Worm (Caenorhabditis elegans) whole organism, L1 larva: Measurements from ENCODE around the gene srh-154.
A peak's percentile ranks its signal among the peaks of the same experiment; 100 is the strongest.

ENCODE experiments used
- C04F5.9 ChIP-seq: sonication (generic microtip); optimal IDR thresholded peaks from 2 replicates; lab custom pipeline; 2016; ENCODE audit warnings: missing genetic modification characterization, missing compliant biosample characterization
- C16A3.4 ChIP-seq: fragments of 150-350 bp; optimal IDR thresholded peaks from 2 replicates; lab custom pipeline; 2014; ENCODE audit warnings: missing biosample characterization, missing genetic modification characterization
- F16B12.6 ChIP-seq: fragments of 150-350 bp; optimal IDR thresholded peaks from 2 replicates; lab custom pipeline; 2014; ENCODE audit warnings: missing biosample characterization, missing genetic modification characterization
- alr-1 ChIP-seq: fragments of 200-800 bp; sonication (Bioruptor generic); optimal IDR thresholded peaks from 2 replicates; lab custom pipeline; 2018; ENCODE audit warnings: borderline replicate concordance, mild to moderate bottlenecking, missing genetic modification characterization, missing compliant biosample characterization
- ceh-8 ChIP-seq: fragments of 200-800 bp; sonication (Bioruptor generic); optimal IDR thresholded peaks from 2 replicates; lab custom pipeline; 2018; ENCODE audit warnings: mild to moderate bottlenecking, missing genetic modification characterization, moderate library complexity, missing compliant biosample characterization
- dpl-1 ChIP-seq, 3 experiments: fragments of 150-350 bp in 2 of 3; sonication (generic microtip) in 1 of 3; optimal IDR thresholded peaks; 2 replicates each; lab custom pipeline; 2014 to 2017; ENCODE audit warnings: missing biosample characterization in 3 of 3, missing genetic modification characterization in 3 of 3, missing genetic modification reagents in 3 of 3
- dsc-1 ChIP-seq: sonication (generic microtip); optimal IDR thresholded peaks from 2 replicates; lab custom pipeline; 2016; ENCODE audit warnings: mild to moderate bottlenecking, missing genetic modification characterization, missing compliant biosample characterization
- efl-1 ChIP-seq, 4 experiments: fragments of 150-350 bp; optimal IDR thresholded peaks in 3 of 4; peaks in 1 of 4; 1 replicate in 1 of 4; 2 replicates in 3 of 4; lab custom pipeline; 2014; ENCODE audit warnings: missing biosample characterization in 2 of 4, missing genetic modification characterization in 2 of 4, missing genetic modification reagents in 2 of 4
- efl-3 ChIP-seq: fragments of 200-800 bp; sonication (Bioruptor generic); optimal IDR thresholded peaks from 2 replicates; lab custom pipeline; 2018; ENCODE audit warnings: mild to moderate bottlenecking, missing genetic modification characterization, missing compliant biosample characterization
- egl-27 ChIP-seq, 2 experiments: fragments of 150-350 bp in 1 of 2; sonication (generic microtip); optimal IDR thresholded peaks; 3 replicates each; lab custom pipeline; 2017 to 2018; ENCODE audit warnings: missing biosample characterization in 2 of 2, missing genetic modification characterization in 2 of 2, missing genetic modification reagents in 2 of 2
- elt-2 ChIP-seq: sonication (generic microtip); optimal IDR thresholded peaks from 2 replicates; lab custom pipeline; 2016; ENCODE audit warnings: missing genetic modification characterization, mild to moderate bottlenecking, inconsistent platforms, missing compliant biosample characterization, missing genetic modification reagents
- elt-3 ChIP-seq, 6 experiments: fragments of 150-350 bp in 1 of 6; sonication (generic microtip); optimal IDR thresholded peaks; 2 replicates each; lab custom pipeline; 2017 to 2018; ENCODE audit warnings: missing biosample characterization in 6 of 6, missing genetic modification characterization in 6 of 6, inconsistent platforms in 1 of 6
- fkh-4 ChIP-seq: sonication (generic microtip); optimal IDR thresholded peaks from 2 replicates; lab custom pipeline; 2016; ENCODE audit warnings: missing compliant biosample characterization, missing genetic modification characterization, borderline replicate concordance
- fkh-8 ChIP-seq: sonication (generic microtip); optimal IDR thresholded peaks from 2 replicates; lab custom pipeline; 2016; ENCODE audit warnings: mild to moderate bottlenecking, missing genetic modification characterization, missing compliant biosample characterization
- fos-1 ChIP-seq: fragments of 150-350 bp; optimal IDR thresholded peaks from 2 replicates; lab custom pipeline; 2014; ENCODE audit warnings: missing biosample characterization, missing genetic modification characterization
- hlh-4 ChIP-seq: sonication (generic microtip); optimal IDR thresholded peaks from 2 replicates; lab custom pipeline; 2016; ENCODE audit warnings: mild to moderate bottlenecking, missing genetic modification characterization, missing compliant biosample characterization
- hpl-2 ChIP-seq: fragments of 150-350 bp; optimal IDR thresholded peaks from 2 replicates; lab custom pipeline; 2014; ENCODE audit warnings: missing biosample characterization, missing genetic modification reagents, missing genetic modification characterization
- lin-15B ChIP-seq: fragments of 150-350 bp; sonication (generic microtip); optimal IDR thresholded peaks from 3 replicates; lab custom pipeline; 2014; ENCODE audit warnings: missing biosample characterization, missing genetic modification characterization
- lir-3 ChIP-seq: sonication (generic microtip); optimal IDR thresholded peaks from 2 replicates; lab custom pipeline; 2016; ENCODE audit warnings: mild to moderate bottlenecking, missing genetic modification characterization, moderate library complexity, missing compliant biosample characterization; ENCODE audit not compliant: poor library complexity
- mab-9 ChIP-seq: fragments of 200-800 bp; sonication (Bioruptor generic); IDR thresholded peaks from 2 replicates; pipeline ENCODE4 v1.3.6; 2022; ENCODE audit warnings: missing genetic modification reagents, missing genetic modification characterization, missing compliant biosample characterization
- mef-2 ChIP-seq: fragments of 150-350 bp; optimal IDR thresholded peaks from 2 replicates; lab custom pipeline; 2014; ENCODE audit warnings: missing biosample characterization, missing genetic modification characterization
- mep-1 ChIP-seq: fragments of 150-350 bp; optimal IDR thresholded peaks from 2 replicates; lab custom pipeline; 2014; ENCODE audit warnings: missing biosample characterization, missing genetic modification characterization
- nhr-11 ChIP-seq: fragments of 150-350 bp; optimal IDR thresholded peaks from 2 replicates; lab custom pipeline; 2014; ENCODE audit warnings: missing biosample characterization, missing genetic modification characterization
- nhr-12 ChIP-seq: sonication (generic microtip); optimal IDR thresholded peaks from 2 replicates; lab custom pipeline; 2017; ENCODE audit warnings: missing biosample characterization, missing genetic modification characterization
- nhr-20 ChIP-seq: sonication (generic microtip); optimal IDR thresholded peaks from 2 replicates; lab custom pipeline; 2016; ENCODE audit warnings: mild to moderate bottlenecking, missing genetic modification characterization, missing compliant biosample characterization
- nhr-71 ChIP-seq: sonication (generic microtip); optimal IDR thresholded peaks from 2 replicates; lab custom pipeline; 2016; ENCODE audit warnings: mild to moderate bottlenecking, missing genetic modification characterization, moderate library complexity, missing compliant biosample characterization
- nhr-90 ChIP-seq: sonication (generic microtip); optimal IDR thresholded peaks from 2 replicates; lab custom pipeline; 2016; ENCODE audit warnings: mild to moderate bottlenecking, missing genetic modification characterization, missing compliant biosample characterization; ENCODE audit not compliant: poor library complexity
- pag-3 ChIP-seq: sonication (generic microtip); optimal IDR thresholded peaks from 2 replicates; lab custom pipeline; 2017; ENCODE audit warnings: missing genetic modification characterization, mild to moderate bottlenecking, missing compliant biosample characterization, antibody characterized with exemption, borderline replicate concordance; ENCODE audit not compliant: insufficient read depth
- pqm-1 ChIP-seq: sonication (generic microtip); optimal IDR thresholded peaks from 3 replicates; lab custom pipeline; 2017; ENCODE audit warnings: missing biosample characterization, missing genetic modification characterization
- rnt-1 ChIP-seq: sonication (generic microtip); optimal IDR thresholded peaks from 2 replicates; lab custom pipeline; 2016; ENCODE audit warnings: mild to moderate bottlenecking, missing genetic modification characterization, moderate library complexity, missing compliant biosample characterization
- snpc-4 ChIP-seq: fragments of 150-350 bp; optimal IDR thresholded peaks from 2 replicates; lab custom pipeline; 2014; ENCODE audit warnings: missing biosample characterization, missing genetic modification characterization
- sptf-1 ChIP-seq: fragments of 150-350 bp; optimal IDR thresholded peaks from 2 replicates; lab custom pipeline; 2014; ENCODE audit warnings: missing biosample characterization, missing genetic modification characterization
- sup-37 ChIP-seq: fragments of 200-800 bp; sonication (Bioruptor generic); optimal IDR thresholded peaks from 2 replicates; lab custom pipeline; 2018; ENCODE audit warnings: mild to moderate bottlenecking, missing genetic modification characterization, missing compliant biosample characterization
- swsn-7 ChIP-seq: sonication (generic microtip); optimal IDR thresholded peaks from 2 replicates; lab custom pipeline; 2016; ENCODE audit warnings: missing genetic modification characterization, missing compliant biosample characterization
- unc-30 ChIP-seq: sonication (generic microtip); optimal IDR thresholded peaks from 2 replicates; lab custom pipeline; 2017; ENCODE audit warnings: missing biosample characterization, missing genetic modification characterization
- ztf-4 ChIP-seq: fragments of 150-350 bp; optimal IDR thresholded peaks from 2 replicates; lab custom pipeline; 2014; ENCODE audit warnings: missing biosample characterization, missing genetic modification characterization

Gene srh-154

ce11 chrV:17467881-17468280 lies 28.4 kb downstream of the srh-154 start:
- TF ChIP-seq sptf-1 (tag; lab: Kevin White, UChicago): no peak
- no peak for TF ChIP-seq efl-1 (optimal IDR thresholded peaks at IDR 0.05; lab: Kevin White, UChicago)
- peak in 1 of 2 experiments; percentile 59 for TF ChIP-seq efl-1 (GFP tag; optimal IDR thresholded peaks at IDR 0.05 in 1 of 2; lab: Kevin White, UChicago)

- TF ChIP-seq mef-2: no peak
- no peak for TF ChIP-seq fkh-4 (tag; lab: Kevin White, UChicago)
- TF ChIP-seq nhr-11 (tag; lab: Kevin White, UChicago): no peak
- no peak for TF ChIP-seq C16A3.4 (tag; lab: Kevin White, UChicago)
These were observed 29.7 kb downstream of the srh-154 start, which contains the start of gene F20E11.17 for ce11 chrV:17469180-17469579. TSS of gene F20E11.17 (minus strand) at chrV:17469280.

ce11 chrV:17471564-17471963 lies 32.1 kb downstream of the srh-154 start, which contains the start of gene srh-235:
TSS of gene srh-235 (minus strand) at chrV:17471664.
- no peak for TF ChIP-seq hlh-4 (tag; lab: Kevin White, UChicago)
- no peak for TF ChIP-seq dsc-1 (tag; lab: Kevin White, UChicago)
- TF ChIP-seq efl-1 (optimal IDR thresholded peaks at IDR 0.05; lab: Kevin White, UChicago): no peak
- TF ChIP-seq efl-1 (GFP tag; optimal IDR thresholded peaks at IDR 0.05 in 1 of 2; lab: Kevin White, UChicago): no peak
- TF ChIP-seq alr-1 (tag; lab: Kevin White, UChicago): no peak
- TF ChIP-seq egl-27 (tag; optimal IDR thresholded peaks at IDR 0.05; lab: Kevin White, UChicago): no peak
- no peak for TF ChIP-seq lin-15B
- TF ChIP-seq hpl-2 (GFP tag; lab: Kevin White, UChicago): no peak
- no peak for TF ChIP-seq efl-3
- TF ChIP-seq lir-3: no peak
- no peak for TF ChIP-seq elt-3 (tag; optimal IDR thresholded peaks at IDR 0.05; lab: Kevin White, UChicago)
- TF ChIP-seq elt-2: no peak
- TF ChIP-seq nhr-20 (tag; lab: Kevin White, UChicago): no peak
- TF ChIP-seq rnt-1 (tag; lab: Kevin White, UChicago): no peak
- TF ChIP-seq pqm-1 (tag; lab: Kevin White, UChicago): no peak
- TF ChIP-seq snpc-4 (tag; lab: Kevin White, UChicago): no peak
- no peak for TF ChIP-seq sup-37 (GFP tag; lab: Kevin White, UChicago)
- TF ChIP-seq nhr-71: no peak
- TF ChIP-seq F16B12.6 (tag; lab: Kevin White, UChicago): no peak
- no peak for TF ChIP-seq pag-3 (tag; lab: Kevin White, UChicago)
- TF ChIP-seq mep-1 (tag; lab: Kevin White, UChicago): no peak

- no peak for TF ChIP-seq mab-9
- TF ChIP-seq pqm-1 (tag; lab: Kevin White, UChicago): no peak
- no peak for TF ChIP-seq ztf-4 (tag; lab: Kevin White, UChicago)
- no peak for TF ChIP-seq ceh-8
- TF ChIP-seq dsc-1 (tag; lab: Kevin White, UChicago): no peak
- no peak for TF ChIP-seq fkh-8
- no peak for TF ChIP-seq elt-3 (tag; optimal IDR thresholded peaks at IDR 0.05; lab: Kevin White, UChicago)
- TF ChIP-seq nhr-71: no peak
These were observed 34.2 kb downstream of the srh-154 start, which contains the start of gene srh-123 for ce11 chrV:17473699-17474098. TSS of gene srh-123 (plus strand) at chrV:17473999.

DNA sequence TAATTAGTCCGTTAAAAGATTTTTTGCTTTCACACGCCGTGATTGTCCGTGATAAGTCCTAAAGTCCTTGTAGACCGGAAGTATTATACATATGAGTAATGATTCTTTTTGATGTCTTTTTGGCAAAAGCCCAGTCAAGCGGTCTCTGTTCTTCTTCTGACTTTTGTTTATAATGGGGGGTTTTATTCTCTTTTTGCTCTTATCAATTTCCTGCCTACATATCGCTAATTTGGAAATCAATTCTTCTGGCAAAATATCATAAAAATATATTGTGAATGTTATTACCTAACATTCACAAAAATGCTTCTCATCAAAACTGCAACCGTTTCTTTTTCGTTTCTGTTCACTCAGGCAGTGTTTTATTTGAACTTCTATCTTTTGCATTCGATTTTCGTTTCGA lies 37.0 kb downstream of the srh-154 start, which contains the start of gene srbc-61:
Gene srbc-61, plus strand, starts transcription at position 301 of the 400 bp plus-strand sequence.
- TF ChIP-seq pag-3 (tag; lab: Kevin White, UChicago) (no peak), C04F5.9 (tag; lab: Kevin White, UChicago) (no peak), unc-30 (no peak), dpl-1 (GFP tag; optimal IDR thresholded peaks at IDR 0.05; lab: Kevin White, UChicago) (no peak), swsn-7 (tag; lab: Kevin White, UChicago) (no peak), nhr-12 (tag; lab: Kevin White, UChicago) (no peak), nhr-90 (tag; lab: Kevin White, UChicago) (no peak), fos-1 (tag; lab: Kevin White, UChicago) (no peak)
